Worm (Caenorhabditis elegans) whole organism, mixed stage, embryonic: ENCODE measurements around the gene T13C5.10.

Source experiments
- bed-3 ChIP-seq: fragments of 200-800 bp; sonication (Bioruptor generic); optimal IDR thresholded peaks from 3 replicates; lab custom pipeline; 2018; ENCODE audit warnings: mild to moderate bottlenecking, missing genetic modification characterization, moderate library complexity, missing compliant biosample characterization
- blmp-1 ChIP-seq: fragments of 150-350 bp; optimal IDR thresholded peaks from 2 replicates; lab custom pipeline; 2014; ENCODE audit warnings: missing biosample characterization, missing genetic modification characterization
- ceh-43 ChIP-seq: fragments of 200-800 bp; sonication (Bioruptor generic); optimal IDR thresholded peaks from 2 replicates; lab custom pipeline; 2018; ENCODE audit warnings: mild to moderate bottlenecking, missing genetic modification characterization, moderate library complexity, missing compliant biosample characterization
- ceh-83 ChIP-seq: fragments of 200-800 bp; sonication (Bioruptor generic); optimal IDR thresholded peaks from 2 replicates; lab custom pipeline; 2018; ENCODE audit warnings: mild to moderate bottlenecking, missing genetic modification characterization, missing compliant biosample characterization
- ces-1 ChIP-seq: fragments of 150-350 bp; optimal IDR thresholded peaks from 2 replicates; lab custom pipeline; 2014; ENCODE audit warnings: missing biosample characterization, missing genetic modification reagents, missing genetic modification characterization
- cnd-1 ChIP-seq: fragments of 200-800 bp; sonication (Bioruptor generic); optimal IDR thresholded peaks from 2 replicates; lab custom pipeline; 2018; ENCODE audit warnings: mild to moderate bottlenecking, missing genetic modification characterization, missing compliant biosample characterization
- elt-1 ChIP-seq: sonication (generic microtip); optimal IDR thresholded peaks from 2 replicates; lab custom pipeline; 2017; ENCODE audit warnings: missing genetic modification characterization, mild to moderate bottlenecking, missing compliant biosample characterization, antibody characterized with exemption, moderate library complexity, borderline replicate concordance; ENCODE audit not compliant: insufficient read depth
- elt-3 ChIP-seq: fragments of 150-350 bp; optimal IDR thresholded peaks from 2 replicates; lab custom pipeline; 2014; ENCODE audit warnings: missing biosample characterization, missing genetic modification characterization
- ham-2 ChIP-seq: fragments of 200-800 bp; sonication (Bioruptor generic); optimal IDR thresholded peaks from 2 replicates; lab custom pipeline; 2018; ENCODE audit warnings: mild to moderate bottlenecking, missing genetic modification characterization, missing compliant biosample characterization
- hlh-1 ChIP-seq: fragments of 150-350 bp; optimal IDR thresholded peaks from 2 replicates; lab custom pipeline; 2014; ENCODE audit warnings: missing biosample characterization, missing genetic modification reagents, missing genetic modification characterization
- lsy-2 ChIP-seq: fragments of 150-350 bp; optimal IDR thresholded peaks from 2 replicates; lab custom pipeline; 2014; ENCODE audit warnings: missing biosample characterization, missing genetic modification characterization
- mab-5 ChIP-seq: fragments of 150-350 bp; optimal IDR thresholded peaks from 2 replicates; lab custom pipeline; 2014; ENCODE audit warnings: missing biosample characterization, missing genetic modification characterization
- mep-1 ChIP-seq: fragments of 150-350 bp; optimal IDR thresholded peaks from 2 replicates; lab custom pipeline; 2017; ENCODE audit warnings: missing biosample characterization, missing genetic modification reagents, missing genetic modification characterization, inconsistent platforms
- mls-2 ChIP-seq: sonication (generic microtip); optimal IDR thresholded peaks from 2 replicates; lab custom pipeline; 2016; ENCODE audit warnings: mild to moderate bottlenecking, missing genetic modification characterization, moderate library complexity, missing compliant biosample characterization
- nhr-12 ChIP-seq: fragments of 150-350 bp; optimal IDR thresholded peaks from 2 replicates; lab custom pipeline; 2014; ENCODE audit warnings: missing biosample characterization, missing genetic modification characterization
- nhr-2 ChIP-seq: fragments of 150-350 bp; optimal IDR thresholded peaks from 2 replicates; lab custom pipeline; 2014; ENCODE audit warnings: missing biosample characterization, missing genetic modification characterization
- nhr-237 ChIP-seq: fragments of 150-350 bp; optimal IDR thresholded peaks from 2 replicates; lab custom pipeline; 2014; ENCODE audit warnings: missing biosample characterization, missing genetic modification characterization
- nhr-28 ChIP-seq: fragments of 150-350 bp; optimal IDR thresholded peaks from 2 replicates; lab custom pipeline; 2014; ENCODE audit warnings: missing biosample characterization, missing genetic modification characterization
- nhr-76 ChIP-seq: sonication (generic microtip); optimal IDR thresholded peaks from 2 replicates; lab custom pipeline; 2017; ENCODE audit warnings: missing biosample characterization, missing genetic modification characterization
- pha-4 ChIP-seq: fragments of 150-350 bp; optimal IDR thresholded peaks from 2 replicates; lab custom pipeline; 2018; ENCODE audit warnings: missing biosample characterization, missing genetic modification reagents, missing genetic modification characterization
- sem-2 ChIP-seq: fragments of 200-800 bp; sonication (Bioruptor generic); optimal IDR thresholded peaks from 2 replicates; lab custom pipeline; 2018; ENCODE audit warnings: mild to moderate bottlenecking, missing genetic modification characterization, missing compliant biosample characterization
- snpc-4 ChIP-seq: fragments of 150-350 bp; optimal IDR thresholded peaks from 2 replicates; lab custom pipeline; 2014; ENCODE audit warnings: missing biosample characterization, missing genetic modification characterization
- sptf-1 ChIP-seq: sonication (generic microtip); optimal IDR thresholded peaks from 2 replicates; lab custom pipeline; 2017; ENCODE audit warnings: mild to moderate bottlenecking, missing genetic modification characterization, moderate library complexity, missing compliant biosample characterization
- tbx-8 ChIP-seq: fragments of 200-800 bp; sonication (Bioruptor generic); optimal IDR thresholded peaks from 2 replicates; lab custom pipeline; 2018; ENCODE audit warnings: mild to moderate bottlenecking, missing genetic modification characterization, moderate library complexity, missing compliant biosample characterization
- unc-39 ChIP-seq: fragments of 150-350 bp; optimal IDR thresholded peaks from 2 replicates; lab custom pipeline; 2014; ENCODE audit warnings: missing biosample characterization, missing genetic modification characterization
- unc-62 ChIP-seq: fragments of 150-350 bp; optimal IDR thresholded peaks from 2 replicates; lab custom pipeline; 2014; ENCODE audit warnings: missing biosample characterization, missing genetic modification reagents, missing genetic modification characterization
- zip-8 ChIP-seq: fragments of 150-350 bp; optimal IDR thresholded peaks from 2 replicates; lab custom pipeline; 2014; ENCODE audit warnings: missing biosample characterization, missing genetic modification characterization

The T13C5.10 gene

DNA sequence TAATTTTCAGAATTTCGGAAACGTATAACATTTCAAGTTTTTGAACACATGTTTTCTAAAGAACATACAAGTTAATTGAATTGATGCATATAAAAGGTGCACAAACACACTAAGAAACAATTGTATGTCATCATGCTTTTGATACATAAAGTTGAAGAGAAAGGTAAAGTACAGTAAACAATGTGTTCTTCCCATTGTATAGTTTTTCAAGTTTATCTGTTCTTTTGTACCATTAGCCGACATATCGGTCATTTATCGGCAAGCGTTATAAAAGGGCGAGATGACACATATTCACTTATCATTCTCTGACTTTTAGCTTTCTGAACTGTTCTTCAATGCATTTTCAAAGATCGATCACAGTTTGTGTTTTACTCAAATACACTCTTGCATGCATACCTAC, 2.0 kb downstream of the T13C5.10 start, which contains the start of gene T13C5.9:
Gene T13C5.9, plus strand, starts transcription at position 301 of the 400 bp plus-strand sequence.
- TF ChIP-seq ces-1 (GFP tag; lab: Kevin White, UChicago) (no peak), pha-4 (tag; lab: Kevin White, UChicago) (no peak), nhr-28 (tag; lab: Kevin White, UChicago) (no peak), snpc-4 (no peak)

DNA sequence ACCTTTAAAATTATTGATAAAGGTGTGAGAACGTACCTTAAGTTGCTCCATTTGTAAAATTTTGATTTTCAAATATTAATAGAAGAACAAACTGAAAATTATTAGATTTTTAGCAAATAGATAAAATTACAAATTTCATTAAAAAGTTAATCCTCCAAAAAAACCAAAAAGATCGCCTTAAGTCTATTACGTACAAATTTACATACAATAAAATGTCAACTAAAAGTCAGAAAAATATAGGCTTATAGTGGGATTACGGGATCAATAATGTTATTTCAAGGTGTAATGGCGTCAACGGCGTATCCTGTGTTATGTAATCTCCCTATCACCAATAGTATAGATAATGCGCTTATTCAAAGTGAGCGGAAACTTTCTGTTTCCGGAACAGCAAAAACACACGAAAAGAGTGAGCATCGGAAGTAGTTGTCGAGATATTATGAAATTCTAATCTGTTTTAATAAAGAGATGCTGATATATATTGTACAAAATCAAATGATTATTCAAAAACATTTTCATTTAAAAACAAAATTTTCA, 6.3 kb downstream of the T13C5.10 start, which contains the start of gene ceh-54:
Gene ceh-54, minus strand, starts transcription at position 51 of the 534 bp plus-strand sequence.
- no peak for TF ChIP-seq sptf-1 (tag; lab: Kevin White, UChicago)
- no peak for TF ChIP-seq hlh-1 (tag; lab: Kevin White, UChicago)
- no peak for TF ChIP-seq elt-3 (tag; lab: Kevin White, UChicago)
- no peak for TF ChIP-seq mab-5
- no peak for TF ChIP-seq sem-2
- no peak for TF ChIP-seq nhr-2 (tag; lab: Kevin White, UChicago)
- no peak for TF ChIP-seq ceh-43
- no peak for TF ChIP-seq unc-39
- TF ChIP-seq, all 35 proteins: peak for 0

DNA sequence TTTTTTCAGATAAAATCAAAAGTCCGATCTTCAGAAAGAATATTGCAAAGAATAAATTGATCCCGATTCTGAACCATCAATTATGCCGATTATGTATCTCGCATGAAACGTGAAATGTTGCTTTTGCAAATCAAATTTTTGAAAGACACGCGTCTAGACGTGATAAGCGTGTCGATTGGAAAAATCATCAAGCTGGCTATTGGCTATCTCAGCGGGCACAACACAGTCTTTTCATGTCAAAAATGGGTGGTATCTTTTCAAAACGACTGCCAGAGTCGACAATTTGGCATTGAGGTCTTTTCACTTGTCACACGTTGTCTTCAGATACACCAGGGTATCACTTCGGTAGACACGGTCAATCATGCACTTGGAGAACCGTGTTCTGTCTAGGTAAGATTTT, 8.7 kb downstream of the T13C5.10 start, which contains the start of gene daf-9:
Gene daf-9, plus strand, starts transcription at position 301 of the 400 bp plus-strand sequence.
- TF ChIP-seq snpc-4 (no peak), hlh-1 (tag; lab: Kevin White, UChicago) (no peak), ceh-83 (GFP tag; lab: Kevin White, UChicago) (no peak), nhr-2 (tag; lab: Kevin White, UChicago) (no peak), zip-8 (tag; lab: Kevin White, UChicago) (no peak), blmp-1 (tag; lab: Kevin White, UChicago) (no peak), nhr-237 (tag; lab: Kevin White, UChicago) (no peak), bed-3 (no peak), mls-2 (no peak), pha-4 (tag; lab: Kevin White, UChicago) (no peak), unc-39 (no peak), lsy-2 (tag; lab: Kevin White, UChicago) (no peak)

ce11 chrX:6201542-6201941, 13.6 kb downstream of the T13C5.10 start:
- no peak for TF ChIP-seq blmp-1 (tag; lab: Kevin White, UChicago)
- TF ChIP-seq nhr-237 (tag; lab: Kevin White, UChicago), result no peak

DNA sequence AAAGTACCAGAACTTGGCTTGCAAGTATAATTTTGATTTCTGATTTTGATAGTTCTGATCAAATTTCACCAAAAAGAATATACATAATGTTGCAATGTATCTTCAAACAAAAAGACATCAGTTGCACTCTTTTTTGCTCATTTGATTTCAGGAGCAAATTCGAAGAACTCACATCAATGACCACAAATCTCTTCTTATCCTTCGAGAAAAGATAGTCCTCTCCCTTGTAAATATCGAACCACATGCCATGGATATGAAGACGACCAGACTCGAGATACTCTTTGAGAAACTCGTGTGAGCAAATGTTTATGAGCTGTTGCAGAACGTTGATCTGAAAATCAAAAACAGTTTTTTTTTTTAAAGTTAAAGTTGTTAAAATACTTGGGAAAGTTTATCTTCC, 14.9 kb downstream of the T13C5.10 start:
- TF ChIP-seq bed-3 (no peak), ces-1 (GFP tag; lab: Kevin White, UChicago) (no peak), nhr-12 (tag; lab: Kevin White, UChicago) (no peak), zip-8 (tag; lab: Kevin White, UChicago) (no peak)

- TF ChIP-seq ces-1 (GFP tag; lab: Kevin White, UChicago), result no peak
- no peak for TF ChIP-seq blmp-1 (tag; lab: Kevin White, UChicago)
- no peak for TF ChIP-seq ham-2 (GFP tag; lab: Kevin White, UChicago)
- TF ChIP-seq sptf-1 (tag; lab: Kevin White, UChicago), result no peak
- no peak for TF ChIP-seq hlh-1 (tag; lab: Kevin White, UChicago)
- no peak for TF ChIP-seq pha-4 (tag; lab: Kevin White, UChicago)
- no peak for TF ChIP-seq nhr-12 (tag; lab: Kevin White, UChicago)
- TF ChIP-seq elt-3 (tag; lab: Kevin White, UChicago), result no peak
- TF ChIP-seq ceh-83 (GFP tag; lab: Kevin White, UChicago), result no peak
- no peak for TF ChIP-seq sem-2
- TF ChIP-seq unc-62, result no peak
- no peak for TF ChIP-seq cnd-1
- TF ChIP-seq mep-1 (tag; lab: Kevin White, UChicago), result no peak
- TF ChIP-seq elt-1 (tag; lab: Kevin White, UChicago), result no peak
- TF ChIP-seq lsy-2 (tag; lab: Kevin White, UChicago), result no peak
- no peak for TF ChIP-seq nhr-76 (tag; lab: Kevin White, UChicago)
Observed at ce11 chrX:6203315-6203714, 15.4 kb downstream of the T13C5.10 start.

DNA sequence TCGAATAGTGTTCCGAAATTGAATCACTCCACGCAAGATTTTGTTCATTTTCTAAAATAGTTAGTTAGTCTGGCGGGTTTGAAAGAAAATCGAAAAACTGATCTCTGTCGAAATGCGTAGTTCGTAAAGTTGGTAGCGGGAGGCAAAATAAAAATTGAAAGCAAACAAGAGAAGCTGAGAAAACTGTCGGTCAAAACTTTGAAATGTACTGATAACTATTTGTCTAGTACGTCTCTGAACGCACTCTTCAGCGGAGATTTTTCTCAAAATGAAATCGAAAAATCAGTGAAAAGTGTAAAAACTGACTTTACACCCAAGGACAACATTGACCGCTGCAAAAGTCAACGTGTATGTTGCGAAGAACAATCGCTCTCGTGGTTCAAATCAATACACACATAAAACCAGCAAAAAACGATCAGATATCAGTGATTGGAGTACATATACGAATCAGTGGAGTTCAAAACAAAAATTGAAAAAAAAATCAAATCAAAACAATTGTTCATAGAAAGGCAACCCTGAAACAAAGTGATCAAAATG, 16.8 kb downstream of the T13C5.10 start, which contains the start of gene bca-1:
Gene bca-1, minus strand, starts transcription at position 51 of the 537 bp plus-strand sequence.
- TF ChIP-seq tbx-8 (GFP tag; lab: Kevin White, UChicago), result no peak
- TF ChIP-seq cnd-1, result no peak
- no peak for TF ChIP-seq elt-1 (tag; lab: Kevin White, UChicago)
- no peak for TF ChIP-seq lsy-2 (tag; lab: Kevin White, UChicago)
- TF ChIP-seq nhr-28 (tag; lab: Kevin White, UChicago), result no peak
- no peak for TF ChIP-seq bed-3
- no peak for TF ChIP-seq elt-3 (tag; lab: Kevin White, UChicago)
